Fruit fly (Drosophila melanogaster): ENCODE data around the gene aay.

Gene aay

dm6 chr3L:9446731-9447238, 23.7 kb downstream of the aay start, which contains the start of gene CG3529 (continued):
- peak; percentile 2 for TF ChIP-seq scrt (GFP tag; optimal IDR thresholded peaks at IDR 0.05)
- TF ChIP-seq prd (optimal IDR thresholded peaks at IDR 0.05) = no peak
- no peak for TF ChIP-seq prd (GFP tag; IDR thresholded peaks at IDR 0.05)
- TF ChIP-seq CG31441 (GFP tag; IDR thresholded peaks at IDR 0.05) = peak; percentile 40; the same call in 1 of the 2 replicates
- TF ChIP-seq sens (GFP tag) = no peak
- no peak for TF ChIP-seq insv (GFP tag; optimal IDR thresholded peaks at IDR 0.05)
- TF ChIP-seq CG8478 (optimal IDR thresholded peaks at IDR 0.05) = no peak
- TF ChIP-seq CG1832 (GFP tag; optimal IDR thresholded peaks at IDR 0.05) = no peak
- no peak for TF ChIP-seq knrl (GFP tag; IDR thresholded peaks at IDR 0.05; ENCODE audit: partially characterized antibody)
- TF ChIP-seq ac (GFP tag; optimal IDR thresholded peaks at IDR 0.05) = no peak
- no peak for TF ChIP-seq pros (GFP tag; optimal IDR thresholded peaks at IDR 0.05)

dm6 chr3L:9447239-9447777, 24.3 kb downstream of the aay start:
- no peak for TF ChIP-seq CG13287 (GFP tag; IDR thresholded peaks at IDR 0.05; ENCODE audit: partially characterized antibody)
- peak; percentile 92 for TF ChIP-seq kay (GFP tag; optimal IDR thresholded peaks at IDR 0.05)
- peak; percentile 78 for TF ChIP-seq gsb-n (tag; optimal IDR thresholded peaks at IDR 0.05)
- no peak for TF ChIP-seq maf-S (GFP tag; optimal IDR thresholded peaks at IDR 0.05)
- TF ChIP-seq Elba2 (GFP tag; optimal IDR thresholded peaks at IDR 0.05) = peak; percentile 99
- TF ChIP-seq caup (GFP tag; optimal IDR thresholded peaks at IDR 0.05; ENCODE audit: severe bottlenecking) = peak; percentile 36
- no peak for TF ChIP-seq Max (GFP tag; optimal IDR thresholded peaks at IDR 0.05)
- TF ChIP-seq H15 (GFP tag; IDR thresholded peaks at IDR 0.05) = no peak
- TF ChIP-seq CG6683 (GFP tag; optimal IDR thresholded peaks at IDR 0.05) = no peak
- peak; percentile 86 for TF ChIP-seq sens (GFP tag)
- TF ChIP-seq CG32767 (GFP tag; IDR thresholded peaks at IDR 0.05) = 0 out of 2 replicates have a peak, but pooled peaks have one; percentile 7
- TF ChIP-seq H2.0 (GFP tag; IDR thresholded peaks at IDR 0.05) = no peak
- no peak for TF ChIP-seq sens-2 (GFP tag; IDR thresholded peaks at IDR 0.05)
- TF ChIP-seq sqz (GFP tag; optimal IDR thresholded peaks at IDR 0.05) = peak; percentile 28
- TF ChIP-seq Lhr (GFP tag; optimal IDR thresholded peaks at IDR 0.05) = no peak
- peak; percentile 19 for TF ChIP-seq CG2678 (tag; optimal IDR thresholded peaks at IDR 0.05)
- TF ChIP-seq BtbVII (GFP tag; optimal IDR thresholded peaks at IDR 0.05) = peak; percentile 1
- TF ChIP-seq shn (GFP tag; optimal IDR thresholded peaks at IDR 0.05) = no peak
- peak; percentile 89 for TF ChIP-seq D (optimal IDR thresholded peaks at IDR 0.05)
- TF ChIP-seq D (GFP tag; optimal IDR thresholded peaks at IDR 0.05) = no peak
- no peak for TF ChIP-seq p53 (GFP tag; optimal IDR thresholded peaks at IDR 0.05)
- TF ChIP-seq GATAe (GFP tag; conservative IDR thresholded peaks at IDR 0.05) = peak; percentile 79; the same call in 1 of the 2 replicates
- no peak for TF ChIP-seq CG11723 (GFP tag; optimal IDR thresholded peaks at IDR 0.05)
- no peak for TF ChIP-seq pfk (GFP tag; optimal IDR thresholded peaks at IDR 0.05)
- no peak for TF ChIP-seq Side (GFP tag; optimal IDR thresholded peaks at IDR 0.05)
- no peak for TF ChIP-seq CG18476 (GFP tag; optimal IDR thresholded peaks at IDR 0.05)
- TF ChIP-seq kah (GFP tag; optimal IDR thresholded peaks at IDR 0.05) = peak; percentile 38
- peak; percentile 55; the same call in 1 of the 2 replicates for TF ChIP-seq vvl (GFP tag; IDR thresholded peaks at IDR 0.05)
- no peak for TF ChIP-seq org-1 (GFP tag; optimal IDR thresholded peaks at IDR 0.05)
- TF ChIP-seq cad (GFP tag; optimal IDR thresholded peaks at IDR 0.05) = peak; percentile 23
- no peak for TF ChIP-seq vnd (GFP tag; IDR thresholded peaks at IDR 0.05; ENCODE audit: partially characterized antibody)
- TF ChIP-seq CG10654 (GFP tag; optimal IDR thresholded peaks at IDR 0.05) = no peak
- TF ChIP-seq CG10543 (GFP tag; optimal IDR thresholded peaks at IDR 0.05) = peak; percentile 43
- TF ChIP-seq insv (GFP tag; optimal IDR thresholded peaks at IDR 0.05) = peak; percentile 97 to 100
- peak; percentile 38; the same call in 1 of the 2 replicates for TF ChIP-seq slbo (GFP tag; IDR thresholded peaks at IDR 0.05)
- TF ChIP-seq Gug (GFP tag; IDR thresholded peaks at IDR 0.05) = no peak
- TF ChIP-seq Fer1 (GFP tag; optimal IDR thresholded peaks at IDR 0.05) = peak; percentile 23
- TF ChIP-seq CG18619 (GFP tag; optimal IDR thresholded peaks at IDR 0.05) = no peak
- TF ChIP-seq exex (tag; optimal IDR thresholded peaks at IDR 0.05) = peak; percentile 90
- TF ChIP-seq CG7372 (GFP tag; IDR thresholded peaks at IDR 0.05) = no peak

Measured in whole organism, embryonic.